Fruit fly (Drosophila melanogaster) whole organism, pupa: ENCODE measurements around the gene PIG-S.

Experiments used
- CG12605 ChIP-seq: fragments of 200-800 bp; sonication (Bioruptor generic); IDR thresholded peaks from 2 replicates; pipeline ENCODE4 v1.3.6; 2022; ENCODE audit warnings: missing biosample characterization, missing genetic modification characterization
- CG13204 ChIP-seq: fragments of 200-800 bp; sonication (Bioruptor generic); optimal IDR thresholded peaks from 2 replicates; lab custom pipeline; 2018; ENCODE audit warnings: missing biosample characterization, mild to moderate bottlenecking, missing genetic modification characterization, moderate library complexity
- CG14655 ChIP-seq: fragments of 200-800 bp; sonication (Bioruptor generic); optimal IDR thresholded peaks from 3 replicates; lab custom pipeline; 2017; ENCODE audit warnings: mild to moderate bottlenecking, missing biosample characterization, missing genetic modification reagents, missing genetic modification characterization
- CG17806 ChIP-seq: fragments of 200-800 bp; sonication (Bioruptor generic); optimal IDR thresholded peaks from 2 replicates; lab custom pipeline; 2018; ENCODE audit warnings: missing biosample characterization, mild to moderate bottlenecking, missing genetic modification characterization, moderate library complexity
- CG32121 ChIP-seq: fragments of 200-800 bp; sonication (Bioruptor generic); IDR thresholded peaks from 2 replicates; pipeline ENCODE4 v1.3.6; 2022; ENCODE audit warnings: missing biosample characterization, missing genetic modification characterization
- CG34367 ChIP-seq: fragments of 200-800 bp; sonication (Bioruptor generic); optimal IDR thresholded peaks from 2 replicates; lab custom pipeline; 2018; ENCODE audit warnings: missing biosample characterization, mild to moderate bottlenecking, missing genetic modification characterization
- CG8159 ChIP-seq: fragments of 200-800 bp; sonication (Bioruptor generic); optimal IDR thresholded peaks from 3 replicates; lab custom pipeline; 2018; ENCODE audit warnings: missing biosample characterization, mild to moderate bottlenecking, missing genetic modification characterization, moderate library complexity
- CG8301 ChIP-seq: fragments of 200-800 bp; sonication (Bioruptor generic); optimal IDR thresholded peaks from 2 replicates; lab custom pipeline; 2018; ENCODE audit warnings: missing biosample characterization, mild to moderate bottlenecking, missing genetic modification characterization
- CG9948 ChIP-seq: fragments of 200-800 bp; sonication (Bioruptor generic); optimal IDR thresholded peaks from 2 replicates; lab custom pipeline; 2018; ENCODE audit warnings: missing biosample characterization, mild to moderate bottlenecking, missing genetic modification characterization, moderate library complexity
- D1 ChIP-seq: fragments of 200-800 bp; sonication (Bioruptor generic); optimal IDR thresholded peaks from 2 replicates; lab custom pipeline; 2018; ENCODE audit warnings: missing biosample characterization, mild to moderate bottlenecking, missing genetic modification characterization, moderate library complexity
- Ets98B ChIP-seq: fragments of 200-800 bp; sonication (Bioruptor generic); IDR thresholded peaks from 2 replicates; pipeline ENCODE4 v1.3.6; 2022; ENCODE audit warnings: missing biosample characterization, missing genetic modification characterization
- Pif1A ChIP-seq: fragments of 200-800 bp; sonication (Bioruptor generic); optimal IDR thresholded peaks from 3 replicates; lab custom pipeline; 2016; ENCODE audit warnings: missing biosample characterization, missing genetic modification characterization
- fd96Ca ChIP-seq: fragments of 200-800 bp; sonication (Bioruptor generic); IDR thresholded peaks from 3 replicates; pipeline ENCODE4 v1.3.6; 2022; ENCODE audit warnings: missing biosample characterization, missing genetic modification characterization
- gl ChIP-seq: fragments of 200-800 bp; sonication (Bioruptor generic); optimal IDR thresholded peaks from 2 replicates; lab custom pipeline; 2018; ENCODE audit warnings: missing biosample characterization, mild to moderate bottlenecking, missing genetic modification characterization

DNA sequence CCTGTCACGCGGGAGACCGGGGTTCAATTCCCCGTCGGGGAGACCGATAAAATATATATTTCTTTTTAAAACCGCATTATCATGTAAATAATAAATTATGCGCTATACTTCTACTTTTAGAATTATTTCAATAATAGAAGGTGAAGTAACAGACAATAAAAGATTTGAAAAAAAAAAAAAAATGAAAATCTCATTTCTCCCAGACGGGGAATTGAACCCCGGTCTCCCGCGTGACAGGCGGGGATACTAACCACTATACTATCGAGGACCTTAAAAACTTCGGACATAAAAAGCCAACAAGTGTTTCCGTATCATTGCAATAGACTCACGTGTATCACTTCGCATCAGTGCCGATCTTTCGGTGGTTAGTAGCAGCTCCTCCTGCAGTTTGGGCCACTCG lies 2.8 kb downstream of the PIG-S start:
- TF ChIP-seq CG34367 (tag; lab: Kevin White, UChicago) (no peak), CG32121 (GFP tag; lab: Robert Waterston, UW) (no peak), CG8159 (tag; lab: Kevin White, UChicago) (no peak), CG8301 (no peak), CG9948 (tag; lab: Kevin White, UChicago) (no peak), fd96Ca (GFP tag; lab: Robert Waterston, UW) (no peak), CG13204 (GFP tag; lab: Kevin White, UChicago) (no peak), Pif1A (no peak), D1 (tag; lab: Kevin White, UChicago) (no peak), CG14655 (GFP tag; lab: Kevin White, UChicago) (no peak), CG17806 (no peak), Ets98B (GFP tag; lab: Robert Waterston, UW) (no peak), CG12605 (GFP tag; lab: Robert Waterston, UW) (no peak), gl (tag; lab: Kevin White, UChicago) (no peak)
